Fruit fly (Drosophila melanogaster): ENCODE results near the gene CG31674.

Gene CG31674

DNA sequence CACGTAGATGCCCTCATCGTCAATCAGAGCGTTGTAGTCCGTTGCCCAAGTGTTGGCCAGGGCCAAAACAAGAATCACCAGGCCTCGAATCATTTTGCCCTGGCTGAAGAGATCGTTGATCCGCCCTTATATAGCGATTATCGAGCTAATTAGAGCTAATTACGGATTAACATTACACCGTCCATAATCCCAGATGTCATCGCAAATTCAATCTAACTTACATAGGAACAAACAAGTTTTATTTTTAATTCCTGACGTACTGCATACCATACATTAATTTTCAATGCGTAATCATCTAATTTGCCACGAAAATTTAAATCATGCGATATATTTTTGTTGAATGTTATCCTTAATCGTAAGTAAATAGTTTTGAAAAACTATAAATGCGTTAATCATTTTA, 13.9 kb upstream of the CG31674 start, which contains the start of gene CheB38b:
TSS of gene CheB38b (minus strand) at position 101 of the 400 bp plus-strand sequence.
- no peak for TF ChIP-seq CG7101 (tag; optimal IDR thresholded peaks at IDR 0.05)
- no peak for TF ChIP-seq tj (GFP tag; optimal IDR thresholded peaks at IDR 0.05)
- no peak for TF ChIP-seq kay (GFP tag; ENCODE audit: borderline replicate concordance)
- TF ChIP-seq pad (GFP tag; optimal IDR thresholded peaks at IDR 0.05), result no peak
- TF ChIP-seq ovo (GFP tag; optimal IDR thresholded peaks at IDR 0.05), result no peak
- no peak for TF ChIP-seq Crg-1 (GFP tag; optimal IDR thresholded peaks at IDR 0.05)
- TF ChIP-seq CG5204 (GFP tag; optimal IDR thresholded peaks at IDR 0.05), result no peak
- no peak for TF ChIP-seq toe (GFP tag; optimal IDR thresholded peaks at IDR 0.05)
- no peak for TF ChIP-seq CG12768 (GFP tag; optimal IDR thresholded peaks at IDR 0.05)
- no peak for TF ChIP-seq CG11617 (GFP tag; optimal IDR thresholded peaks at IDR 0.05)
- no peak for TF ChIP-seq CG33017 (tag; optimal IDR thresholded peaks at IDR 0.05)
- TF ChIP-seq Mnt (GFP tag; optimal IDR thresholded peaks at IDR 0.05), result no peak
- no peak for TF ChIP-seq cic (GFP tag; optimal IDR thresholded peaks at IDR 0.05)
- no peak for TF ChIP-seq Hr96 (GFP tag; optimal IDR thresholded peaks at IDR 0.05)
- TF ChIP-seq CG1620 (GFP tag; optimal IDR thresholded peaks at IDR 0.05), result no peak
- no peak for TF ChIP-seq CG14711 (tag; optimal IDR thresholded peaks at IDR 0.05)

DNA sequence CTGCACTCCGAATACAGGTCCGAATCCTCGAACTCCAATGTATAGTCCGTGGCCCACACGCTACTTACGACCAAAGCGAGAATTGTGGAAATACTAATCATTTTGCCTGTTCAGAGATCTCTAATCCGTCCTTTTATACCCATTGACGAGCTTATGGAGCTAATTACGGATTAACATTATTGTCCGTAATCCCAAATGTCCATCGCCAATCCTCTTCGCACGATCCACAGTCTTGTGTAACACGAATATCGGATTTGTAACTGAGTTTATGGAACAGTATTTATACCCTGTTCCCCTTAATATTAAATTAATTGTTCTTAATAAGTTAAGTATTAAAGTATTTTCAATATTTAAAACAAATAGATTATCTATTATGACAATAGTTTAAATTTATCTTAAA, 12.6 kb upstream of the CG31674 start, which contains the start of gene CheB38a:
TSS of gene CheB38a (minus strand) at position 101 of the 400 bp plus-strand sequence.
- TF ChIP-seq bab1 (GFP tag; optimal IDR thresholded peaks at IDR 0.05) (no peak), kay (GFP tag; ENCODE audit: borderline replicate concordance) (no peak), toe (GFP tag; optimal IDR thresholded peaks at IDR 0.05) (no peak), pad (GFP tag; optimal IDR thresholded peaks at IDR 0.05) (no peak), cnc (optimal IDR thresholded peaks at IDR 0.05) (no peak), CG7045 (GFP tag; optimal IDR thresholded peaks at IDR 0.05) (no peak), Clk (GFP tag; optimal IDR thresholded peaks at IDR 0.05) (no peak), Crg-1 (GFP tag; optimal IDR thresholded peaks at IDR 0.05) (no peak)

DNA sequence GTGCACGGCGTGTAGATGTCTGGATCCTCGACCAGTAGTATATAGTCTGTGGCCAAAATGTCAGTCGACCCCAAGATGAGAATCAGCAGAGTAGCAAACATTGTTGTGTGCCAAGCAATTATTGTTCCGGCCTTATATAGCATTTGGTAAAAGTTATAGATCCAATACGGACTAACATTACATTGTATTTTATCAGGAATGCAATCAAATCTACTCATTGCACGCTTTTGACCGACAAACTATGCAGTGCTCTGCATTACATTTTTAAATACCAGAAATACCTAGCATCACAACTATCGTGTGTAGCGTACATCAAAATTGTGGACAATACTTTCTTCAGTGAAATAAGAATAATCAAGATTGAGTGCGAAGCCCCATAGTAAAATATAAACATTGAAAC, 10.3 kb upstream of the CG31674 start, which contains the start of gene CheB38c:
TSS of gene CheB38c (minus strand) at position 101 of the 400 bp plus-strand sequence.
- TF ChIP-seq CG5204 (GFP tag; optimal IDR thresholded peaks at IDR 0.05) (no peak), ovo (GFP tag; optimal IDR thresholded peaks at IDR 0.05) (no peak), pad (GFP tag; optimal IDR thresholded peaks at IDR 0.05) (no peak), CG7101 (tag; optimal IDR thresholded peaks at IDR 0.05) (no peak), toe (GFP tag; optimal IDR thresholded peaks at IDR 0.05) (no peak), cnc (optimal IDR thresholded peaks at IDR 0.05) (no peak), kay (GFP tag; ENCODE audit: borderline replicate concordance) (no peak), cic (GFP tag; optimal IDR thresholded peaks at IDR 0.05) (no peak), Crg-1 (GFP tag; optimal IDR thresholded peaks at IDR 0.05) (no peak), CG7045 (GFP tag; optimal IDR thresholded peaks at IDR 0.05) (no peak), Clk (GFP tag; optimal IDR thresholded peaks at IDR 0.05) (no peak), CG33017 (tag; optimal IDR thresholded peaks at IDR 0.05) (no peak), CG1620 (GFP tag; optimal IDR thresholded peaks at IDR 0.05) (no peak), bab1 (GFP tag; optimal IDR thresholded peaks at IDR 0.05) (no peak), tj (GFP tag; optimal IDR thresholded peaks at IDR 0.05) (no peak), Hr96 (GFP tag; optimal IDR thresholded peaks at IDR 0.05) (no peak), CG14711 (tag; optimal IDR thresholded peaks at IDR 0.05) (no peak), CG11617 (GFP tag; optimal IDR thresholded peaks at IDR 0.05) (no peak), CG12768 (GFP tag; optimal IDR thresholded peaks at IDR 0.05) (no peak), Mnt (GFP tag; optimal IDR thresholded peaks at IDR 0.05) (no peak)

dm6 chr2L:20821249-20822024, 9.6 kb upstream of the CG31674 start:
- TF ChIP-seq CG7101 (tag; optimal IDR thresholded peaks at IDR 0.05) (no peak), CG5204 (GFP tag; optimal IDR thresholded peaks at IDR 0.05) (no peak), Hr96 (GFP tag; optimal IDR thresholded peaks at IDR 0.05) (peak; percentile 38), kay (GFP tag; ENCODE audit: borderline replicate concordance) (no peak), Crg-1 (GFP tag; optimal IDR thresholded peaks at IDR 0.05) (no peak), pad (GFP tag; optimal IDR thresholded peaks at IDR 0.05) (no peak), CG7045 (GFP tag; optimal IDR thresholded peaks at IDR 0.05) (no peak), cnc (optimal IDR thresholded peaks at IDR 0.05) (no peak), Mnt (GFP tag; optimal IDR thresholded peaks at IDR 0.05) (no peak), tj (GFP tag; optimal IDR thresholded peaks at IDR 0.05) (no peak), CG12768 (GFP tag; optimal IDR thresholded peaks at IDR 0.05) (no peak), toe (GFP tag; optimal IDR thresholded peaks at IDR 0.05) (no peak), bab1 (GFP tag; optimal IDR thresholded peaks at IDR 0.05) (peak; percentile 54), CG14711 (tag; optimal IDR thresholded peaks at IDR 0.05) (no peak), ovo (GFP tag; optimal IDR thresholded peaks at IDR 0.05) (peak; percentile 51), CG1620 (GFP tag; optimal IDR thresholded peaks at IDR 0.05) (no peak), CG33017 (tag; optimal IDR thresholded peaks at IDR 0.05) (no peak), Clk (GFP tag; optimal IDR thresholded peaks at IDR 0.05) (no peak), CG11617 (GFP tag; optimal IDR thresholded peaks at IDR 0.05) (no peak), cic (GFP tag; optimal IDR thresholded peaks at IDR 0.05) (peak; percentile 3)

DNA sequence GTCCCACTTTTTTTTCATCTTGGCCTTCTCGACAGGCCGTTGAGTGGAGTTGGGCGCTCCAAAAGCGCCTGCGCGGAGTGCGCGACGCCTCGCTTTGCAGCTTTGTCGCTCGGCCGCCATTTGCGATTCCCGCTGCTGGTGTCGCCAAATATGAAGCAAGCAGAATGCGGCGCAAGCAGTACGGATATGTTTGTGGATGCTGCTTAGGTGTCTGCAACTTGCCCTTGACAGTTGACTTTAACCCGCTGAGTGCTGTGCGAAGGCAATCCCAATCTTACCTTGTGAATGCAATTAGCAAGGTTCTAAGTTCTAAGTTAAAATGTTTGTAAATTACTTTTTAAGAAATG, 9.1 kb upstream of the CG31674 start:
- TF ChIP-seq tj (GFP tag; optimal IDR thresholded peaks at IDR 0.05), result peak; percentile 28
- no peak for TF ChIP-seq toe (GFP tag; optimal IDR thresholded peaks at IDR 0.05)
- TF ChIP-seq Hr96 (GFP tag; optimal IDR thresholded peaks at IDR 0.05), result no peak

DNA sequence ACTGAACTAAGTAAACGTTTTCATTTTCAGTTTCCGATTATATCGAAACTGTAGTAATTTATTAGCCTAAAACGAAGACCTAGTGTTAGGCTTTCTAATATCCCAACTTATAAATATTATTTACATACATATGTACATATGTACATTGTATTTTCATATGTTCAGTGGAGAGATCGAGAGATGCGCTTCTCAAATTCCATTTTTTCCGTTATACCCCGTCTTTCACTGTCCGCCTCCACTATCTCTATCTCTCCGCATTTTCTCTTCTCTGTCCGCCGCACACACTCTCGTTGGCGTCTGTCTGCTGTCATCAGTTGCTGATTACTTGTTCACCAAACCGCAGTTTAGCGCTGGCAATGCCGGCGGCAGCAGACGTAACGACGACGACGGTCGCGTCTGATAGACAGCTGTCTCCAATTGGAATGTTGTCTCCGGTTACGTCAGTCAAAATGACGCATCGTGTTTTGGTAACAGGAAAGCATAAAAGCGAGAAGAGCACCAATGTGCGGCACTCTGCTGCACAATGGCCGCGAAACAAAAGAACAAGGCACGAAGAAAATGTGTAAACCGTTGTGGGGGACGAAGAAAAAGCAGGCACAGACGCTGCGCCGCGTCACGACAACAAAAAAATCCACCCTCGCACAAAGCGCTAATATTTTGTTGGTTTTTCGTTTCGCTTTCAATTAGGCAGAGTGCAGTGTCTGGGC, 8.4 kb upstream of the CG31674 start, which contains the start of gene CG9331:
TSS of gene CG9331 (plus strand) at position 340 of the 707 bp plus-strand sequence.
- TF ChIP-seq CG7101 (tag; optimal IDR thresholded peaks at IDR 0.05) (no peak), CG11617 (GFP tag; optimal IDR thresholded peaks at IDR 0.05) (no peak), cic (GFP tag; optimal IDR thresholded peaks at IDR 0.05) (peak; percentile 51), CG7045 (GFP tag; optimal IDR thresholded peaks at IDR 0.05) (no peak), Clk (GFP tag; optimal IDR thresholded peaks at IDR 0.05) (no peak), CG5204 (GFP tag; optimal IDR thresholded peaks at IDR 0.05) (no peak), cnc (optimal IDR thresholded peaks at IDR 0.05) (no peak), kay (GFP tag; ENCODE audit: borderline replicate concordance) (peak; percentile 97), Hr96 (GFP tag; optimal IDR thresholded peaks at IDR 0.05) (no peak), CG33017 (tag; optimal IDR thresholded peaks at IDR 0.05) (no peak), tj (GFP tag; optimal IDR thresholded peaks at IDR 0.05) (no peak), ovo (GFP tag; optimal IDR thresholded peaks at IDR 0.05) (peak; percentile 60), bab1 (GFP tag; optimal IDR thresholded peaks at IDR 0.05) (peak; percentile 57), pad (GFP tag; optimal IDR thresholded peaks at IDR 0.05) (peak; percentile 97), Mnt (GFP tag; optimal IDR thresholded peaks at IDR 0.05) (peak; percentile 47)

All from whole organism, adult.